Worm (Caenorhabditis elegans) whole organism, late embryonic: Measurements from ENCODE around the gene F49E8.8.

Source experiments
- C08G9.2 ChIP-seq: sonication (generic microtip); optimal IDR thresholded peaks from 2 replicates; lab custom pipeline; 2016; ENCODE audit warnings: mild to moderate bottlenecking, missing genetic modification characterization, moderate library complexity, missing compliant biosample characterization
- Y22D7AL.16 ChIP-seq: sonication (generic microtip); optimal IDR thresholded peaks from 2 replicates; lab custom pipeline; 2016; ENCODE audit warnings: missing genetic modification characterization, missing compliant biosample characterization
- ceh-14 ChIP-seq: sonication (generic microtip); optimal IDR thresholded peaks from 2 replicates; lab custom pipeline; 2016; ENCODE audit warnings: missing genotype, missing genetic modification characterization, missing compliant biosample characterization
- ceh-18 ChIP-seq: sonication (generic microtip); optimal IDR thresholded peaks from 2 replicates; lab custom pipeline; 2016; ENCODE audit warnings: missing genetic modification characterization, missing compliant biosample characterization
- ceh-22 ChIP-seq: sonication (generic microtip); optimal IDR thresholded peaks from 2 replicates; lab custom pipeline; 2017; ENCODE audit warnings: missing biosample characterization, missing genetic modification characterization
- ceh-30 ChIP-seq: fragments of 150-350 bp; optimal IDR thresholded peaks from 2 replicates; lab custom pipeline; 2014; ENCODE audit warnings: missing biosample characterization, missing genetic modification characterization
- ceh-31 ChIP-seq: sonication (generic microtip); optimal IDR thresholded peaks from 2 replicates; lab custom pipeline; 2016; ENCODE audit warnings: missing genetic modification characterization, missing compliant biosample characterization
- ceh-34 ChIP-seq: sonication (generic microtip); optimal IDR thresholded peaks from 2 replicates; lab custom pipeline; 2016; ENCODE audit warnings: mild to moderate bottlenecking, missing genetic modification characterization, missing compliant biosample characterization
- che-1 ChIP-seq: sonication (generic microtip); optimal IDR thresholded peaks from 2 replicates; lab custom pipeline; 2016; ENCODE audit warnings: mild to moderate bottlenecking, missing genetic modification characterization, missing compliant biosample characterization
- dve-1 ChIP-seq: sonication (generic microtip); optimal IDR thresholded peaks from 2 replicates; lab custom pipeline; 2017; ENCODE audit warnings: antibody characterized with exemption, mild to moderate bottlenecking, missing genetic modification characterization, missing compliant biosample characterization
- elt-2 ChIP-seq: sonication (generic microtip); optimal IDR thresholded peaks from 2 replicates; lab custom pipeline; 2016; ENCODE audit warnings: missing genetic modification reagents, missing genetic modification characterization, missing compliant biosample characterization
- ets-4 ChIP-seq: sonication (generic microtip); optimal IDR thresholded peaks from 2 replicates; lab custom pipeline; 2016; ENCODE audit warnings: missing genetic modification characterization, missing compliant biosample characterization
- gmeb-2 ChIP-seq: sonication (generic microtip); optimal IDR thresholded peaks from 2 replicates; lab custom pipeline; 2016; ENCODE audit warnings: missing genetic modification characterization, inconsistent platforms, missing compliant biosample characterization
- hlh-15 ChIP-seq: sonication (generic microtip); optimal IDR thresholded peaks from 2 replicates; lab custom pipeline; 2016; ENCODE audit warnings: missing genetic modification characterization, missing compliant biosample characterization
- hlh-30 ChIP-seq: sonication (generic microtip); optimal IDR thresholded peaks from 2 replicates; lab custom pipeline; 2017; ENCODE audit warnings: antibody characterized with exemption, missing genetic modification characterization, missing compliant biosample characterization; ENCODE audit not compliant: insufficient read depth
- hlh-8 ChIP-seq: sonication (generic microtip); optimal IDR thresholded peaks from 2 replicates; lab custom pipeline; 2016; ENCODE audit warnings: missing genotype, missing genetic modification characterization, missing compliant biosample characterization
- lim-6 ChIP-seq: sonication (generic microtip); optimal IDR thresholded peaks from 2 replicates; lab custom pipeline; 2016; ENCODE audit warnings: missing genetic modification characterization, missing compliant biosample characterization
- madf-2 ChIP-seq: sonication (generic microtip); optimal IDR thresholded peaks from 2 replicates; lab custom pipeline; 2017; ENCODE audit warnings: missing genetic modification characterization, missing compliant biosample characterization
- mec-3 ChIP-seq: sonication (generic microtip); optimal IDR thresholded peaks from 2 replicates; lab custom pipeline; 2016; ENCODE audit warnings: borderline replicate concordance, missing genetic modification characterization, missing compliant biosample characterization
- nfya-1 ChIP-seq: sonication (generic microtip); optimal IDR thresholded peaks from 2 replicates; lab custom pipeline; 2017; ENCODE audit warnings: missing genetic modification characterization, mild to moderate bottlenecking, missing compliant biosample characterization, antibody characterized with exemption, moderate library complexity
- nhr-11 ChIP-seq: fragments of 150-350 bp; optimal IDR thresholded peaks from 2 replicates; lab custom pipeline; 2014; ENCODE audit warnings: missing biosample characterization, missing genetic modification characterization
- npax-4 ChIP-seq: sonication (generic microtip); optimal IDR thresholded peaks from 2 replicates; lab custom pipeline; 2016; ENCODE audit warnings: missing genetic modification characterization, missing compliant biosample characterization
- odd-2 ChIP-seq: sonication (generic microtip); optimal IDR thresholded peaks from 2 replicates; lab custom pipeline; 2017; ENCODE audit warnings: antibody characterized with exemption, mild to moderate bottlenecking, missing genetic modification characterization, missing compliant biosample characterization
- pag-3 ChIP-seq: sonication (generic microtip); optimal IDR thresholded peaks from 2 replicates; lab custom pipeline; 2016; ENCODE audit warnings: missing compliant biosample characterization, missing genetic modification characterization, borderline replicate concordance
- pat-9 ChIP-seq: fragments of 200-800 bp; sonication (Bioruptor generic); optimal IDR thresholded peaks from 2 replicates; lab custom pipeline; 2018; ENCODE audit warnings: mild to moderate bottlenecking, missing genetic modification characterization, moderate library complexity, missing compliant biosample characterization
- pha-2 ChIP-seq: sonication (generic microtip); optimal IDR thresholded peaks from 2 replicates; lab custom pipeline; 2017; ENCODE audit warnings: mild to moderate bottlenecking, missing genetic modification characterization, missing compliant biosample characterization
- pha-4 ChIP-seq: fragments of 150-350 bp; optimal IDR thresholded peaks from 2 replicates; lab custom pipeline; 2018; ENCODE audit warnings: missing biosample characterization, missing genetic modification reagents, missing genetic modification characterization
- pqm-1 ChIP-seq: sonication (generic microtip); optimal IDR thresholded peaks from 2 replicates; lab custom pipeline; 2016; ENCODE audit warnings: missing genetic modification characterization, missing compliant biosample characterization
- unc-3 ChIP-seq, 2 experiments: fragments of 200-800 bp in 1 of 2; sonication (Bioruptor generic) in 1 of 2; sonication (generic microtip) in 1 of 2; conservative IDR thresholded peaks in 1 of 2; optimal IDR thresholded peaks in 1 of 2; 2 replicates each; pipeline versions ENCODE4 v1.3.6 to Lab custom; 2016 to 2022; ENCODE audit warnings: missing compliant biosample characterization in 2 of 2, missing genetic modification characterization in 2 of 2, missing genetic modification reagents in 1 of 2
- unc-42 ChIP-seq: sonication (generic microtip); optimal IDR thresholded peaks from 2 replicates; lab custom pipeline; 2016; ENCODE audit warnings: missing genotype, missing genetic modification characterization, missing compliant biosample characterization
- unc-55 ChIP-seq: sonication (generic microtip); optimal IDR thresholded peaks from 2 replicates; lab custom pipeline; 2017; ENCODE audit warnings: missing biosample characterization, missing genetic modification reagents, missing genetic modification characterization
- unc-86 ChIP-seq: sonication (generic microtip); optimal IDR thresholded peaks from 2 replicates; lab custom pipeline; 2016; ENCODE audit warnings: missing genetic modification characterization, missing compliant biosample characterization
- zip-5 ChIP-seq: sonication (generic microtip); optimal IDR thresholded peaks from 2 replicates; lab custom pipeline; 2016; ENCODE audit warnings: missing genetic modification characterization, missing compliant biosample characterization

The F49E8.8 gene

DNA sequence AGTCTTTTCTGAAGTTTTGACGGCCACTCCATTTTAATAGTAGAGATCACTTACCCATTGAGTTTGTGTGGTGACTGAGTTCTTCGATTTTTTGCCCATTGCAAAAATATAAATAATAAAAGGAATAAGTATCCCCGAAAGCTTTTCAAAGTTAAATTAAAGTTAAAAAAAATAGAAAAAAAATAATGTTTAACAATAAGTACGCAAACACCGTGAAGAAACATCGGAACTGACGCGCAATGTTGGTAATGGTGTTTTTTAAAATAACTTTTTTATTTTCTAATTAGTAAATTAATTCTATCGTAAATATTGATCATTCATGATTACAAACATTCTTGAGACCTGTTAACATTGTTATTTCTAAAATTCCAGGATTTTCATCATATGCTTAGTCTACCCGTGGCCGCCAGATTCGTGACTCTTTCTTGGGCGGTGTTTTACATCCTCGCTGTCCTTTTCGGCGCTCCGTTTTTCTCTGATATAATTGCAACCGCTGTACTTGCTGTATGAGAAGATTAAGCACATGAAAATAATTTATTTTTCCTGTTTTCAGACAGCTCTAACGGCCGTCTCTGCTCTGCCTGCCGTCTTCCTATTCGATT is at the start of gene F49E8.8, which contains the start of the genes F49E8.7 and nprl-2:
TSS of gene F49E8.8 (plus strand) at position 373 of the 602 bp plus-strand sequence.
TSS of gene F49E8.7 (minus strand) at position 101 of the 602 bp plus-strand sequence.
TSS of gene nprl-2 (plus strand) at position 552 of the 602 bp plus-strand sequence.
- TF ChIP-seq zip-5 (tag; lab: Kevin White, UChicago) = no peak
- no peak for TF ChIP-seq mec-3 (tag; lab: Kevin White, UChicago)
- no peak for TF ChIP-seq nhr-11 (tag; lab: Kevin White, UChicago)
- TF ChIP-seq pha-2 (tag; lab: Kevin White, UChicago) = no peak
- no peak for TF ChIP-seq ceh-30
- TF ChIP-seq npax-4 (tag; lab: Kevin White, UChicago) = no peak
- no peak for TF ChIP-seq ceh-34 (tag; lab: Kevin White, UChicago)

DNA sequence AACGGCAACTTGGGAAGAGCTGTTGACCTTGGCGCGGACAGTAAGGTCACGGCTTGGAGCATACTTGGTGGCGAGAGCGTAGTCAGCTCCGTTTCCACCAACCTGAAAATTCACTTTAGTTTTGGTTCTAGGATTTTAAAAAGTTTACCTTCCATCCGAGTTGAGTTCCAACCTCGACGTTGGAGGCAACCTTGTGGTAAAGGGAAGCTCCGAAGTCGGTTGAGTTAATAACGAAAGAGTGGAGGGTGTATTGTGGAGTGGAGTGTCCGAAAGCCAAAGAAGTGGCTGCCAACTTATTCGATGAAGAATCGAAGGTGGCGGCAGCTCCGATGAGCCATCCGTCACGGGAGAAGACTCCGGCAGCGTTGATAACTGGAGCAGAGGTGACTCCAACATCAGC is 49.7 kb upstream of the F49E8.8 start:
- TF ChIP-seq pha-4 (tag; lab: Kevin White, UChicago) (no peak), pag-3 (tag; lab: Kevin White, UChicago) (no peak), unc-55 (GFP tag; lab: Kevin White, UChicago) (no peak)

DNA sequence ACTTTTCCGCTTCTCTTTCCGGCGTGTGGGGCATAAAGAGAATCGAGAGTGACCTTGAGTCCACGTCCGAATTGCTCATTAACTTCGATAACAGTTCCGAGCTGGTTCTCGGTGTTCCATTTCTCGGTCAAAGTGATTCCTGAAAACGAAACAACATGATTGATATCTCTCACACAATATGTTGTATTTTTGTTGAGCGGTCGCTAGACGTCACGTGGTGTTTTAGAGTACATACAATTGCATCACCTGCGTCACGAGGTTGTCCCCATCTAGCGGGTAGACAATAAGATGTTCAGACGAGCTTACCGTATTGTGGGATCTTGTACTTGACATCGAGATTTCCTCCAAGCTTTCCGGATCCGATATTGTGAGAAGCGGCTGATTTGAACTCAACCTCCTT is 49.1 kb upstream of the F49E8.8 start:
- TF ChIP-seq hlh-30 (tag; lab: Kevin White, UChicago) = peak; percentile 76
- no peak for TF ChIP-seq unc-3 (GFP tag; conservative IDR thresholded peaks at IDR 0.05; lab: Robert Waterston, UW)
- TF ChIP-seq unc-3 (tag; optimal IDR thresholded peaks at IDR 0.05; lab: Kevin White, UChicago) = no peak
- TF ChIP-seq lim-6 (tag; lab: Kevin White, UChicago) = no peak
- no peak for TF ChIP-seq ceh-22 (tag; lab: Kevin White, UChicago)
- no peak for TF ChIP-seq ceh-31 (tag; lab: Kevin White, UChicago)
- TF ChIP-seq ceh-14 (tag; lab: Kevin White, UChicago) = no peak
- TF ChIP-seq, all 69 proteins: peak for 1

DNA sequence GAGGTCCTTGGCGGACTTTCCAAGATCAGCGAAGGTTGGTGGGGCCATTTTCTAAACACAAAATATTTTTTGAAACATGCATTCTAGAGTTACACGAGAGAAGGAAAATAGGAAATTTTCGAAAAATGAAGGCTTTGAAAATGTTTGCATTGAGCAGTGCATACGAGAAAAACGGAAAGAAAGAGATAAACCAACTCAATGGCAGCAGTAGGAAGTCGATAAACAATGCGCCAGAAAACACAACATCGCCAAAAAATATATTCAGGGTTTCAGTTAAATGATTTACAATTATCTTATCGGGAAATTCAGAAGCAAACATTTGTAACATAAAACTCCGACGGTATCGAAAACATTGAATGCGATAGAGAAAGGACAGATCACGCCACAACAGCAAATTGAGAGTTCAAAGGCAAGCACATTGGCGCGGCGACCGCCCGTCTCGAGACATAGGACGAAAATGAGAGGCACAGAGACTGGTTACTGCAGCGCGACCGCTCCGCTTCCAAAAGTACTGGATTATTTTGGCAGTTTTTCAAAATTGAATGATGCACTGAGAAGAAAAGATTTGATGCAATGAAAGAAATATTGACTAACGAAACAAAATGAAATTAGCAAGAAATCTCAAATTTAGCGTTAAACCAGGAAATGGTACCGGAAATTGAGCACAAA is 48.5 kb upstream of the F49E8.8 start, which contains the start of the genes vdac-1 and R05G6.5:
TSS of gene vdac-1 (minus strand) at position 51 of the 669 bp plus-strand sequence.
TSS of gene R05G6.5 (plus strand) at position 527 of the 669 bp plus-strand sequence.
- peak; percentile 31 for TF ChIP-seq ceh-18 (tag; lab: Kevin White, UChicago)
- TF ChIP-seq unc-86 = no peak
- TF ChIP-seq odd-2 (tag; lab: Kevin White, UChicago) = no peak
- TF ChIP-seq nfya-1 = peak; percentile 32
- no peak for TF ChIP-seq C08G9.2 (tag; lab: Kevin White, UChicago)
- no peak for TF ChIP-seq gmeb-2 (tag; lab: Kevin White, UChicago)
- TF ChIP-seq npax-4 (tag; lab: Kevin White, UChicago) = no peak
- TF ChIP-seq ets-4 = no peak
- no peak for TF ChIP-seq pqm-1 (tag; lab: Kevin White, UChicago)
- TF ChIP-seq ceh-31 (tag; lab: Kevin White, UChicago) = no peak
- TF ChIP-seq unc-42 (tag; lab: Kevin White, UChicago) = peak; percentile 47
- TF ChIP-seq hlh-8 (tag; lab: Kevin White, UChicago) = no peak
- TF ChIP-seq elt-2 = no peak
- no peak for TF ChIP-seq ceh-22 (tag; lab: Kevin White, UChicago)
- no peak for TF ChIP-seq che-1 (tag; lab: Kevin White, UChicago)
- no peak for TF ChIP-seq madf-2
- TF ChIP-seq zip-5 (tag; lab: Kevin White, UChicago) = no peak
- no peak for TF ChIP-seq ceh-34 (tag; lab: Kevin White, UChicago)
- TF ChIP-seq dve-1 (tag; lab: Kevin White, UChicago) = peak; percentile 45

DNA sequence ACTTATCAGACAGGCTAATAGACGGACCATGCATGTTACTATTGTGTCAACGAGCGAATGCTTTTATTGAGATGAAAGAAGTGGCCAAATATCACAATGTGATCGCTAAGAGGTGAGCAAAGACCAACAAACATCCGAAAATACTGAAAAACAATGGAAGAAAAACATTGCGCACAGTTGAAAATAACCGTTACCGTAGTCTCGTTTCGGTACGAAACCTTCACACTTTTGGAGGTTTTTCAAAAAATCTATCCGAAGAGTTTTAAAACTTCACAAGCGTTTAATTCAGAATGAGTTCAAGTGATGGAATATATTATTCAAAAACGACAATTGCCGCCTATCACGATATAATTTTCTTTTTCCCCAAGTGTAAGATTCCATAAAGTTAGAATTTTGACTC is 47.6 kb upstream of the F49E8.8 start:
- TF ChIP-seq ceh-34 (tag; lab: Kevin White, UChicago) (no peak), pat-9 (tag; lab: Kevin White, UChicago) (no peak), Y22D7AL.16 (tag; lab: Kevin White, UChicago) (no peak), hlh-15 (tag; lab: Kevin White, UChicago) (no peak), gmeb-2 (tag; lab: Kevin White, UChicago) (no peak)
